Worm (Caenorhabditis elegans): ENCODE data around the gene srx-118.
A peak's percentile ranks its signal among the peaks of the same experiment; 100 is the strongest.

The srx-118 gene

DNA sequence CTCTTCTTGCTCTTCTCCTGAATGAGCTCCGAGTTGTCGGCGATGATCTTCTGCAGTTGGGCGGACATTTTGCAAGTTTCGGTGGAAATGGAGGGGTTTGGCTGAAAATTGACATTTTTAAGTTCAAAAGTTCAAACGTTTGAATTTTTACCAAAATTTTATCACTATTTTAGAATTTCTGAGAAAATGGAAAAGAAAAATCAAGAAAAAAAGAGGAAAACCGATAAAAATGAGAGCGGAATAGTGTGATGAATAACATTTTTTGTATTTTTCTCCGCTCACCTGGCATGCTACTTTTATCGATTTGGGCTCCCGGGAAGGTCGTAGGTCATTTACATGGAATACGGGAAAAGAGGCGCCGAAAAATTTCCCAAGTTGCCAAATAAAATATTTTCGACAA, 40.6 kb upstream of the srx-118 start, which contains the start of gene F15A4.10:
Gene F15A4.10, minus strand, starts transcription at position 101 of the 400 bp plus-strand sequence.
- TF ChIP-seq fkh-10 (GFP tag; optimal IDR thresholded peaks at IDR 0.05) (no peak), spr-3 (GFP tag; optimal IDR thresholded peaks at IDR 0.05) (no peak), set-16 (GFP tag; IDR thresholded peaks at IDR 0.05) (0 out of 2 replicates have a peak, but pooled peaks have one; percentile 0), egl-43 (GFP tag; IDR thresholded peaks at IDR 0.05) (no peak), Y75B8A.6 (GFP tag; IDR thresholded peaks at IDR 0.05) (no peak), F49E8.2 (tag; optimal IDR thresholded peaks at IDR 0.05; ENCODE audit: borderline replicate concordance) (no peak)

DNA sequence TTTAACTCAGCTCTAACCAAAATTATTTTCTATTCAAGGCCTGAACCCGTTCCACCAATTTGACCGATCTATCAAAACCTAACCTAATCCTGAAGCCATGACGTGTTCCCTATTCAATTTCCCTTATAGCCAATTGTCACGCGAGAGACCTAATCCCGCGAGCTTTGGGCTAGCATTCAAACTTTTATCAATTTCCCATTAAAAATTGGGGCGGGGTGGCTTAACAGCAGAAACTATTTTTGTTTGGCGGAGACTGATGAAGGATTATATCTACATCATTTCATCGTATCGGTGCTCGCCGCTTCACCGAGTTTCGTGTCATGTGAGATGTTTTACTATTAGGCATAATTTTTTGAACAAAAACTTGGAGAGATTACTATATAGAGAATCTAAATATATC, 36.8 kb upstream of the srx-118 start:
- TF ChIP-seq hif-1 (tag; optimal IDR thresholded peaks at IDR 0.05) (no peak), attf-4 (tag; optimal IDR thresholded peaks at IDR 0.05) (no peak), Y105C5A.15 (GFP tag; IDR thresholded peaks at IDR 0.05) (no peak)

DNA sequence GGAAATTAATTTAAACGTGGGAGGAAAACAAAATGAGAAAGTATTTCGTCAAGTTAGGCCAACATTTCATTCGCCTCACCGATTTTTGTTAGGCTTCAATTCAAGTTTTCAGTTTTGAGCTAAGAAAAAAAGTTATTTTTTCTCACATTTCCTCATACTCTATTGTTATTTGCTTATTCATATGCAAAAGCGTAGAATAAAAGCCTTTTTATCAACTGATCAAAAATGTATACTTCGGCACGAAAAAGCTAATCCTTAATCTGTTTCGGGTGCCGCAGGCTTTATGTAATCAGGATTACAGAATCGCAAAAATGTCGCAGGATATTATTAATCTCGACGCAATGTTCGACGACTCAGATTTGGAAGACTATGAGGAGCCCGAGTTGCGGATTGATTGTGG, 35.7 kb upstream of the srx-118 start, which contains the start of gene T21B4.15:
Gene T21B4.15, plus strand, starts transcription at position 301 of the 400 bp plus-strand sequence.
- TF ChIP-seq hmg-1.1 (GFP tag; IDR thresholded peaks at IDR 0.05): no peak
- TF ChIP-seq daf-12 (tag; optimal IDR thresholded peaks at IDR 0.05): no peak
- TF ChIP-seq spr-1 (tag; optimal IDR thresholded peaks at IDR 0.05): no peak

DNA sequence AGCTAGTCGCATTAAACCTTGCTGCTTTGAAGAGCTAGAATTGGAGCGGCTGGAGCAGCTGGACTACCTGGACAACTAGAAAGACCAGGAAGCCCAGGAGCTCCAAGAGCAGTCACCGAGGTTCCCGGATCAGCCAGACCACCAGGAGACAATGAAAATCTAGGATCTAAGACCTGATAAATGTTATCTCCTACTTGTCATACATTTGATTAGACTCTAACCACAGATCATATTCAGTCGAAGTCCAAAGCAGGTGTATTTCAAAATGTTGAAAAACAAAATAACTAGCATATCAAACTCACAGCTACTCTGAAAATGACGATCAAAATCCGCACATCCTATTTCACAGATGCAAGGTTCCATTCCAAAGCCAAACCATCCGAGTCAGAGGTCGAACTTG, 33.7 kb upstream of the srx-118 start, which contains the start of gene srz-6:
Gene srz-6, plus strand, starts transcription at position 301 of the 400 bp plus-strand sequence.
- TF ChIP-seq ctbp-1 (GFP tag; IDR thresholded peaks at IDR 0.05) (no peak), Y105C5A.15 (GFP tag; IDR thresholded peaks at IDR 0.05) (no peak), ztf-11 (tag; optimal IDR thresholded peaks at IDR 0.05) (no peak), dmd-8 (GFP tag; IDR thresholded peaks at IDR 0.05) (no peak), Y48G9A.11 (GFP tag; IDR thresholded peaks at IDR 0.05) (no peak), nhr-102 (tag; optimal IDR thresholded peaks at IDR 0.05) (no peak), sdz-12 (GFP tag; optimal IDR thresholded peaks at IDR 0.05) (no peak), lin-38 (GFP tag; IDR thresholded peaks at IDR 0.05) (no peak), ztf-7 (tag; optimal IDR thresholded peaks at IDR 0.05) (no peak), arid-1 (GFP tag; conservative IDR thresholded peaks at IDR 0.05) (no peak), lin-15B (tag; optimal IDR thresholded peaks at IDR 0.05) (no peak), unc-62 (GFP tag; optimal IDR thresholded peaks at IDR 0.05 in 1 of 2) (no peak), unc-62 (tag; optimal IDR thresholded peaks at IDR 0.05) (no peak)

DNA sequence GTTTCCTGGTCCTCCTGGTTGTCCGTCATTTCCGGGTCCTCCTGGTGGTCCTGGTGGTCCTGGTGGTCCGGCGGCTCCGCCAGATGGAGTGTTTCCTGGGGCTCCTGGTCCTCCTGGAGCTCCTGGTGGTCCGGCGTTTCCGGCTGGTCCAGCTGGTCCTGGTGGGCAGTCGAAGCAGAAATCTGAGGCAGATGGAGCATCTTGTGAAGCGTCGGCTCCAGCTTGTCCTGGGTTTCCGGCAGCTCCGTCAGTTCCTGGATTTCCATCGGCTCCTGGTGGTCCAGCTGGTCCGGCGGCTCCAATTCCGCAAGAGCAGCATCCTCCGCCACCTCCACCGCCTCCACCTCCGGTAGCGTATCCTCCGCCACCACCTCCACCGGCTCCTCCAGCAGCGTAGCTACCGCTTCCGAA, 31.6 kb upstream of the srx-118 start:
- TF ChIP-seq set-16 (GFP tag; IDR thresholded peaks at IDR 0.05) (peak; percentile 98), tra-1 (GFP tag; IDR thresholded peaks at IDR 0.05) (no peak), pha-4 (GFP tag; IDR thresholded peaks at IDR 0.05) (0 out of 2 replicates have a peak, but pooled peaks have one; percentile 49), pha-4 (tag; optimal IDR thresholded peaks at IDR 0.05) (no peak)

DNA sequence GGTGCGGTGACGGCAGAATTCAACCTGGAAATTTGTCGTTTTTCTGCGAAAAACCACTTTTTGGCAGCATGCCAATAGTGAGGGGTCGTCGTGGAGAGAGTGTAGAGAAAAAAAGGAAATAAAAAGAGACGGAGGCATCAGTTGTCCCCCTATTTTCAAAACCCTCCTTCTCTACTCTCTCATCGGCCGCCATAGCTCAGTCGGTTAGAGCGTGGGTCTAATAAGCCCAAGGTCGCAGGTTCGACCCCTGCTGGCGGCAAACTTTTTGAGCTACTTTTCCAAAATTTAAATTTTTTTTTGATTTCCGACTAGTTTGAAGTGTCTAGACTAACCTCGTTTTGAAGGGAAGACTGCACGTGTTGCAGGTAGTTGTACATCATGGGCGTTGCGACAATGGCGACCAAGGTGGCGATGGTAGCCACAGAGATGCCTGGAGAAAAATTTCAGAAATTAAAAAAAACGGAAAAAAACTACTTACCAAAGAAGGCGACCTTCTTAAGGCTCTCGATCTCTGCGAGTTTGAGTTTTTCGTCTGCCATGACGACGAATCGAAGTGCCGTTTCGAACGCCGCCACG, 31.0 kb upstream of the srx-118 start, which contains the start of gene col-85:
Gene col-85, minus strand, starts transcription at position 540 of the 576 bp plus-strand sequence.
- peak; percentile 92 for TF ChIP-seq ceh-44 (GFP tag; IDR thresholded peaks at IDR 0.05)
- no peak for TF ChIP-seq set-16 (GFP tag; IDR thresholded peaks at IDR 0.05)
- TF ChIP-seq mxl-3 (GFP tag; optimal IDR thresholded peaks at IDR 0.05): peak; percentile 42
- TF ChIP-seq F10B5.3 (tag; optimal IDR thresholded peaks at IDR 0.05): no peak
- TF ChIP-seq ctbp-1 (GFP tag; IDR thresholded peaks at IDR 0.05): peak; percentile 91
- TF ChIP-seq ama-1 (optimal IDR thresholded peaks at IDR 0.05): no peak
- peak; percentile 53 for TF ChIP-seq F37D6.2 (tag; optimal IDR thresholded peaks at IDR 0.05)
- TF ChIP-seq daf-16 (GFP tag; optimal IDR thresholded peaks at IDR 0.05): peak; percentile 14 to 86
- peak; percentile 57 for TF ChIP-seq daf-16 (tag; optimal IDR thresholded peaks at IDR 0.05)
- peak; percentile 90; the same call in 1 of the 2 replicates for TF ChIP-seq Y105C5A.15 (GFP tag; IDR thresholded peaks at IDR 0.05)
- 0 out of 2 replicates have a peak, but pooled peaks have one; percentile 71 for TF ChIP-seq daf-8 (GFP tag; IDR thresholded peaks at IDR 0.05)
- TF ChIP-seq nhr-42 (GFP tag; IDR thresholded peaks at IDR 0.05): peak; percentile 78; the same call in 1 of the 2 replicates
- peak; percentile 5 to 68 for TF ChIP-seq hif-1 (tag; optimal IDR thresholded peaks at IDR 0.05)
- TF ChIP-seq zip-11 (GFP tag; IDR thresholded peaks at IDR 0.05): 0 out of 2 replicates have a peak, but pooled peaks have one; percentile 53
- no peak for TF ChIP-seq jun-1 (tag; optimal IDR thresholded peaks at IDR 0.05)
- peak in 1 of 2 experiments; percentile 59 for TF ChIP-seq mdl-1 (tag; optimal IDR thresholded peaks at IDR 0.05)
- TF ChIP-seq lin-29 (GFP tag; IDR thresholded peaks at IDR 0.05): peak; percentile 75
- peak; percentile 71 for TF ChIP-seq ztf-7 (tag; optimal IDR thresholded peaks at IDR 0.05)
- peak; percentile 87 for TF ChIP-seq rbr-2 (tag; optimal IDR thresholded peaks at IDR 0.05)
- TF ChIP-seq hlh-30 (tag; optimal IDR thresholded peaks at IDR 0.05; ENCODE audit: insufficient read depth): peak; percentile 65

Data from whole organism, L4 larva.